Worm (Caenorhabditis elegans) whole organism, L3 larva: ENCODE measurements around the gene C03G6.17.

Source experiments
- elt-2 ChIP-seq: sonication (generic microtip); optimal IDR thresholded peaks from 2 replicates; lab custom pipeline; 2016; ENCODE audit warnings: missing genetic modification reagents, mild to moderate bottlenecking, missing genetic modification characterization, missing compliant biosample characterization
- jun-1 ChIP-seq: fragments of 150-350 bp; optimal IDR thresholded peaks from 2 replicates; lab custom pipeline; 2014; ENCODE audit warnings: missing biosample characterization, missing genetic modification reagents, missing genetic modification characterization
- nfya-1 ChIP-seq: sonication (generic microtip); optimal IDR thresholded peaks from 2 replicates; lab custom pipeline; 2017; ENCODE audit warnings: missing genetic modification characterization, mild to moderate bottlenecking, missing compliant biosample characterization, antibody characterized with exemption, moderate library complexity; ENCODE audit not compliant: insufficient read depth
- nhr-25 ChIP-seq: sonication (generic microtip); optimal IDR thresholded peaks from 2 replicates; lab custom pipeline; 2017; ENCODE audit warnings: missing biosample characterization, missing genetic modification characterization
- unc-39 ChIP-seq: sonication (generic microtip); optimal IDR thresholded peaks from 4 replicates; lab custom pipeline; 2017; ENCODE audit warnings: missing biosample characterization, missing genetic modification characterization
- unc-62 ChIP-seq: fragments of 150-350 bp; sonication (generic microtip); optimal IDR thresholded peaks from 4 replicates; lab custom pipeline; 2014; ENCODE audit warnings: missing biosample characterization, missing genetic modification reagents, missing genetic modification characterization

DNA sequence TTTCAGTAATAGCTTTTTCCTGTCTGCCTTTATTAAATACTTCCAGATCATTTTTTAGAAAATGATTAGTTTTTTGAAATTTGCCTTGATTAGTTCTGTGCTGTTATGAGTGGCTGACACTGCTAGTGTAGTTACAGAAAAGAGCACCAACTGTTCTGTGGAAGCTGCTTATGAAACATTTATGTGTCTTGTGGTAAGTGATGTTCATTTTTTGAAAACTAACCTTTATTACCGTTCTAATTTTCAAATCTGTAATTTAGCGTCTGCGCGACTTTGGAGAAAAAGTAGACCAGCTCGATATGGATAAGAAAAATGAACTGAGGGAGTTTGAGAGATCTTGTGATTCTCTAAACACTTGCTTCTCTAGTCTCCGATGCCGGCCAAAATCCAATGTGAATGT lies 11.3 kb downstream of the C03G6.17 start, which contains the start of gene srj-14:
- TF ChIP-seq nhr-25 (no peak), unc-39 (tag; lab: Kevin White, UChicago) (no peak), nfya-1 (no peak), elt-2 (no peak), jun-1 (tag; lab: Kevin White, UChicago) (no peak), unc-62 (no peak)
